Fruit fly (Drosophila melanogaster) whole organism, embryonic: ENCODE data around the gene udt.

Experiments used
- CG12104 ChIP-seq: fragments of 200-800 bp; sonication (Bioruptor generic); optimal IDR thresholded peaks from 3 replicates; lab custom pipeline; 2016; ENCODE audit warnings: missing biosample characterization, missing genetic modification characterization
- CG12744 ChIP-seq: fragments of 200-800 bp; sonication (Bioruptor generic); optimal IDR thresholded peaks from 2 replicates; lab custom pipeline; 2016; ENCODE audit warnings: missing biosample characterization, missing genetic modification characterization
- CG15011 ChIP-seq: fragments of 200-800 bp; sonication (Bioruptor generic); optimal IDR thresholded peaks from 3 replicates; lab custom pipeline; 2018; ENCODE audit warnings: missing biosample characterization, mild to moderate bottlenecking, missing genetic modification characterization
- CG2116 ChIP-seq: fragments of 200-800 bp; sonication (Bioruptor generic); optimal IDR thresholded peaks from 3 replicates; lab custom pipeline; 2018; ENCODE audit warnings: missing biosample characterization, mild to moderate bottlenecking, missing genetic modification characterization
- CG8089 ChIP-seq: fragments of 200-800 bp; sonication (Bioruptor generic); optimal IDR thresholded peaks from 3 replicates; lab custom pipeline; 2016; ENCODE audit warnings: missing biosample characterization, missing genetic modification characterization
- Dbx ChIP-seq: fragments of 200-800 bp; sonication (Bioruptor generic); IDR thresholded peaks from 3 replicates; pipeline ENCODE4 v1.3.6; 2022; ENCODE audit warnings: missing biosample characterization, missing genetic modification characterization
- chm ChIP-seq: fragments of 200-800 bp; sonication (Bioruptor generic); IDR thresholded peaks from 2 replicates; pipeline ENCODE4 v1.3.6; 2022; ENCODE audit warnings: missing biosample characterization, missing genetic modification characterization
- fru ChIP-seq: fragments of >200 bp; optimal IDR thresholded peaks from 2 replicates; lab custom pipeline; 2017
- h ChIP-seq: fragments of >200 bp; optimal IDR thresholded peaks from 2 replicates; lab custom pipeline; 2017
- luna ChIP-seq: fragments of 200-800 bp; sonication (Bioruptor generic); optimal IDR thresholded peaks from 2 replicates; lab custom pipeline; 2016; ENCODE audit warnings: missing biosample characterization, missing genetic modification characterization
- ro ChIP-seq: fragments of 200-800 bp; sonication (Bioruptor generic); IDR thresholded peaks from 2 replicates; pipeline ENCODE4 v1.3.6; 2022; ENCODE audit warnings: missing biosample characterization, missing genetic modification characterization

DNA sequence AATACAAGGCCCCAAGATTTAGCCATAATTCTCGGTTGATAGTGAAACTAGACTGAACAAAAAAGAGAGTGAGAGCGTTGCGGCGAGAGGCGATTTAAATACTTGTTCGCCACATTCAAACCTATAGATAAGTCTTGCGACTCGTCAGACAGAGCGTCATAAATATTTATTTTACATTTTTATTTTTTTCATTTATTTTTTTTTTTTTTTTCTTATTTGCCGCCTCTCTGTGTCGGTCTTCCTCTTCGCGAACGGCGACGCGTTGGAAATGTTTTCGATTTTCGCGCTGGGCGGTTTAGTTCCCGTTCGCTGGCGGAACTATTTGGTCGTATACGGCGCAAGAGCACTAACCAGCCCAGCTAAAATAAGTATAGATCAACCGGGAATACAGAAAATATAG is 35.0 kb downstream of the udt start:
- TF ChIP-seq chm = no peak
- TF ChIP-seq h (lab: Kevin White, UChicago) = no peak
- no peak for TF ChIP-seq CG15011 (GFP tag; lab: Kevin White, UChicago)
- TF ChIP-seq CG12104 (GFP tag; lab: Kevin White, UChicago) = no peak
- TF ChIP-seq ro (GFP tag; lab: Robert Waterston, UW) = no peak
- no peak for TF ChIP-seq CG8089
- no peak for TF ChIP-seq CG12744 (GFP tag; lab: Kevin White, UChicago)
- TF ChIP-seq fru (lab: Kevin White, UChicago) = no peak
- TF ChIP-seq Dbx (GFP tag; lab: Robert Waterston, UW) = no peak
- TF ChIP-seq CG2116 = no peak
- TF ChIP-seq luna (GFP tag; lab: Kevin White, UChicago) = no peak
